Worm (Caenorhabditis elegans) whole organism, L4 larva: ENCODE results near the gene snt-1.
A peak's percentile ranks its signal among the peaks of the same experiment; 100 is the strongest.

ENCODE experiments used
- F26F4.8 ChIP-seq: fragments of 200-800 bp; sonication (Bioruptor generic); conservative IDR thresholded peaks from 2 replicates; pipeline ENCODE4 v1.3.6; 2022; ENCODE audit warnings: missing genetic modification characterization, missing compliant biosample characterization
- F37D6.2 ChIP-seq: sonication (generic microtip); optimal IDR thresholded peaks from 2 replicates; lab custom pipeline; 2016; ENCODE audit warnings: mild to moderate bottlenecking, missing genetic modification characterization, missing compliant biosample characterization
- F49E8.2 ChIP-seq: sonication (generic microtip); optimal IDR thresholded peaks from 2 replicates; lab custom pipeline; 2016; ENCODE audit warnings: missing compliant biosample characterization, mild to moderate bottlenecking, missing genetic modification characterization, borderline replicate concordance
- Y5F2A.4 ChIP-seq: fragments of 200-800 bp; sonication (Bioruptor generic); optimal IDR thresholded peaks from 2 replicates; lab custom pipeline; 2018; ENCODE audit warnings: mild to moderate bottlenecking, missing genetic modification characterization, missing compliant biosample characterization
- ZK337.2 ChIP-seq: fragments of 200-800 bp; sonication (Bioruptor generic); IDR thresholded peaks from 2 replicates; pipeline ENCODE4 v1.3.6; 2022; ENCODE audit warnings: missing genetic modification reagents, missing genetic modification characterization, missing compliant biosample characterization
- aha-1 ChIP-seq: fragments of 150-350 bp; peaks from one replicate; lab custom pipeline; 2014; ENCODE audit warnings: missing biosample characterization, missing genetic modification characterization
- aly-2 ChIP-seq: sonication (generic microtip); optimal IDR thresholded peaks from 2 replicates; lab custom pipeline; 2018; ENCODE audit warnings: missing biosample characterization, missing genetic modification characterization
- ama-1 ChIP-seq: fragments of 150-350 bp; optimal IDR thresholded peaks from 2 replicates; lab custom pipeline; 2014; ENCODE audit warnings: inconsistent platforms, mixed read lengths
- attf-4 ChIP-seq: sonication (generic microtip); optimal IDR thresholded peaks from 3 replicates; lab custom pipeline; 2017; ENCODE audit warnings: missing biosample characterization, missing genetic modification characterization
- ceh-20 ChIP-seq: fragments of 200-800 bp; sonication (Bioruptor generic); IDR thresholded peaks from 2 replicates; pipeline ENCODE4 v1.3.6; 2022; ENCODE audit warnings: missing genetic modification reagents, missing genetic modification characterization, missing compliant biosample characterization
- ceh-44 ChIP-seq: fragments of 200-800 bp; sonication (Bioruptor generic); IDR thresholded peaks from 2 replicates; pipeline ENCODE4 v1.3.6; 2022; ENCODE audit warnings: missing genetic modification reagents, missing genetic modification characterization, missing compliant biosample characterization
- ceh-82 ChIP-seq: sonication (generic microtip); optimal IDR thresholded peaks from 2 replicates; lab custom pipeline; 2017; ENCODE audit warnings: missing biosample characterization, missing genetic modification characterization
- cey-2 ChIP-seq: sonication (generic microtip); optimal IDR thresholded peaks from 3 replicates; lab custom pipeline; 2017; ENCODE audit warnings: missing genetic modification characterization, mild to moderate bottlenecking, missing compliant biosample characterization, antibody characterized with exemption, borderline replicate concordance; ENCODE audit not compliant: insufficient read depth
- daf-16 ChIP-seq, 3 experiments: sonication (generic microtip); optimal IDR thresholded peaks; 2 replicates each; lab custom pipeline; 2016 to 2017; ENCODE audit warnings: missing genetic modification characterization in 3 of 3, missing genetic modification reagents in 3 of 3, mild to moderate bottlenecking in 2 of 3, missing compliant biosample characterization in 2 of 3, missing biosample characterization in 1 of 3, moderate library complexity in 1 of 3
- daf-8 ChIP-seq: fragments of 200-800 bp; sonication (Bioruptor generic); IDR thresholded peaks from 2 replicates; pipeline ENCODE4 v1.3.6; 2022; ENCODE audit warnings: missing genetic modification characterization, missing compliant biosample characterization
- dmd-8 ChIP-seq: fragments of 200-800 bp; sonication (Bioruptor generic); IDR thresholded peaks from 2 replicates; pipeline ENCODE4 v1.3.6; 2022; ENCODE audit warnings: missing genetic modification characterization, missing compliant biosample characterization
- dpl-1 ChIP-seq: fragments of 150-350 bp; optimal IDR thresholded peaks from 2 replicates; lab custom pipeline; 2014; ENCODE audit warnings: missing biosample characterization, missing genetic modification reagents, missing genetic modification characterization
- dve-1 ChIP-seq: sonication (generic microtip); optimal IDR thresholded peaks from 2 replicates; lab custom pipeline; 2017; ENCODE audit warnings: antibody characterized with exemption, mild to moderate bottlenecking, missing genetic modification characterization, missing compliant biosample characterization; ENCODE audit not compliant: insufficient read depth
- egl-27 ChIP-seq: sonication (generic microtip); optimal IDR thresholded peaks from 3 replicates; lab custom pipeline; 2017; ENCODE audit warnings: missing biosample characterization, missing genetic modification reagents, missing genetic modification characterization
- hlh-11 ChIP-seq: fragments of 200-800 bp; sonication (Bioruptor generic); optimal IDR thresholded peaks from 2 replicates; lab custom pipeline; 2018; ENCODE audit warnings: mild to moderate bottlenecking, missing genetic modification characterization, missing compliant biosample characterization
- hlh-30 ChIP-seq: sonication (generic microtip); optimal IDR thresholded peaks from 2 replicates; lab custom pipeline; 2017; ENCODE audit warnings: antibody characterized with exemption, mild to moderate bottlenecking, missing genetic modification characterization, missing compliant biosample characterization; ENCODE audit not compliant: insufficient read depth
- lin-1 ChIP-seq: fragments of 200-800 bp; sonication (Bioruptor generic); IDR thresholded peaks from 2 replicates; pipeline ENCODE4 v1.3.6; 2022; ENCODE audit warnings: missing genetic modification reagents, missing genetic modification characterization, missing compliant biosample characterization
- lin-15B ChIP-seq: fragments of 150-350 bp; sonication (generic microtip); optimal IDR thresholded peaks from 3 replicates; lab custom pipeline; 2014; ENCODE audit warnings: missing biosample characterization, missing genetic modification characterization
- lin-29 ChIP-seq: fragments of 200-800 bp; sonication (Bioruptor generic); IDR thresholded peaks from 2 replicates; pipeline ENCODE4 v1.3.6; 2022; ENCODE audit warnings: missing genetic modification reagents, missing genetic modification characterization, missing compliant biosample characterization
- mdl-1 ChIP-seq, 2 experiments: fragments of 150-350 bp in 1 of 2; sonication (generic microtip) in 1 of 2; optimal IDR thresholded peaks; 2 replicates each; lab custom pipeline; 2014 to 2017; ENCODE audit warnings: missing biosample characterization in 2 of 2, missing genetic modification characterization in 2 of 2
- mep-1 ChIP-seq: fragments of 150-350 bp; sonication (generic microtip); optimal IDR thresholded peaks from 3 replicates; lab custom pipeline; 2014; ENCODE audit warnings: missing biosample characterization, missing genetic modification characterization
- mxl-2 ChIP-seq: fragments of 200-800 bp; sonication (Bioruptor generic); conservative IDR thresholded peaks from 2 replicates; pipeline ENCODE4 v1.3.6; 2022; ENCODE audit warnings: missing genetic modification reagents, missing genetic modification characterization, missing compliant biosample characterization
- mxl-3 ChIP-seq: fragments of 200-800 bp; sonication (Bioruptor generic); optimal IDR thresholded peaks from 2 replicates; lab custom pipeline; 2018; ENCODE audit warnings: mild to moderate bottlenecking, missing genetic modification characterization, missing compliant biosample characterization
- nhr-10 ChIP-seq: fragments of 150-350 bp; optimal IDR thresholded peaks from 2 replicates; lab custom pipeline; 2014; ENCODE audit warnings: missing biosample characterization, missing genetic modification characterization
- nhr-11 ChIP-seq: fragments of 150-350 bp; optimal IDR thresholded peaks from 2 replicates; lab custom pipeline; 2014; ENCODE audit warnings: missing biosample characterization, missing genetic modification characterization
- nhr-25 ChIP-seq: sonication (generic microtip); optimal IDR thresholded peaks from 2 replicates; lab custom pipeline; 2017; ENCODE audit warnings: missing genetic modification characterization, mild to moderate bottlenecking, missing compliant biosample characterization, antibody characterized with exemption, moderate library complexity, borderline replicate concordance; ENCODE audit not compliant: insufficient read depth
- nhr-28 ChIP-seq: fragments of 150-350 bp; optimal IDR thresholded peaks from 2 replicates; lab custom pipeline; 2014; ENCODE audit warnings: missing biosample characterization, missing genetic modification characterization
- nhr-42 ChIP-seq: fragments of 200-800 bp; sonication (Bioruptor generic); IDR thresholded peaks from 2 replicates; pipeline ENCODE4 v1.3.6; 2022; ENCODE audit warnings: missing genetic modification characterization, missing compliant biosample characterization
- nhr-48 ChIP-seq: sonication (generic microtip); optimal IDR thresholded peaks from 2 replicates; lab custom pipeline; 2016; ENCODE audit warnings: mild to moderate bottlenecking, missing genetic modification characterization, missing compliant biosample characterization
- nhr-6 ChIP-seq: fragments of 150-350 bp; optimal IDR thresholded peaks from 2 replicates; lab custom pipeline; 2014; ENCODE audit warnings: missing biosample characterization, missing genetic modification characterization
- nhr-76 ChIP-seq: fragments of 150-350 bp; optimal IDR thresholded peaks from 2 replicates; lab custom pipeline; 2014; ENCODE audit warnings: missing biosample characterization, missing genetic modification characterization
- pha-4 ChIP-seq, 2 experiments: fragments of 150-350 bp in 1 of 2; fragments of 200-800 bp in 1 of 2; sonication (Bioruptor generic) in 1 of 2; IDR thresholded peaks in 1 of 2; optimal IDR thresholded peaks in 1 of 2; 2 replicates each; pipeline versions ENCODE4 v1.3.6 to Lab custom; 2014 to 2022; ENCODE audit warnings: missing genetic modification characterization in 2 of 2, missing genetic modification reagents in 2 of 2, missing biosample characterization in 1 of 2, missing compliant biosample characterization in 1 of 2
- saeg-2 ChIP-seq: fragments of 200-800 bp; sonication (Bioruptor generic); IDR thresholded peaks from 2 replicates; pipeline ENCODE4 v1.3.6; 2022; ENCODE audit warnings: missing genetic modification reagents, missing genetic modification characterization, missing compliant biosample characterization
- skn-1 ChIP-seq: fragments of 150-350 bp; optimal IDR thresholded peaks from 2 replicates; lab custom pipeline; 2014; ENCODE audit warnings: missing biosample characterization, missing genetic modification characterization
- spr-3 ChIP-seq: fragments of 200-800 bp; sonication (Bioruptor generic); optimal IDR thresholded peaks from 2 replicates; lab custom pipeline; 2018; ENCODE audit warnings: mild to moderate bottlenecking, missing genetic modification characterization, missing compliant biosample characterization
- unc-130 ChIP-seq: sonication (generic microtip); optimal IDR thresholded peaks from 2 replicates; lab custom pipeline; 2016; ENCODE audit warnings: missing genetic modification reagents, missing genetic modification characterization, missing compliant biosample characterization
- unc-62 ChIP-seq, 3 experiments: fragments of 150-350 bp in 1 of 3; sonication (generic microtip); optimal IDR thresholded peaks in 2 of 3; peaks in 1 of 3; 1 replicate in 1 of 3; 2 replicates in 2 of 3; lab custom pipeline; 2014 to 2017; ENCODE audit warnings: missing biosample characterization in 3 of 3, missing genetic modification characterization in 3 of 3, missing genetic modification reagents in 3 of 3, missing genotype in 1 of 3
- zfp-3 ChIP-seq: fragments of 200-800 bp; sonication (Bioruptor generic); conservative IDR thresholded peaks from 2 replicates; pipeline ENCODE4 v1.3.6; 2022; ENCODE audit warnings: missing genetic modification reagents, missing genetic modification characterization, missing compliant biosample characterization

Gene snt-1

ce11 chrII:6830012-6830411, 19.2 kb downstream of the snt-1 start:
- TF ChIP-seq lin-15B (tag; lab: Kevin White, UChicago) (no peak), daf-8 (GFP tag; lab: Robert Waterston, UW) (no peak), mdl-1 (tag; optimal IDR thresholded peaks at IDR 0.05; lab: Kevin White, UChicago) (peak in 1 of 2 experiments; percentile 32), zfp-3 (GFP tag; lab: Robert Waterston, UW) (no peak), daf-16 (GFP tag; optimal IDR thresholded peaks at IDR 0.05; lab: Kevin White, UChicago) (no peak), daf-16 (tag; optimal IDR thresholded peaks at IDR 0.05; lab: Kevin White, UChicago) (no peak), skn-1 (tag; lab: Kevin White, UChicago) (no peak), nhr-48 (tag; lab: Kevin White, UChicago) (no peak), hlh-11 (peak; percentile 51), F26F4.8 (GFP tag; lab: Robert Waterston, UW) (no peak), ama-1 (lab: Kevin White, UChicago) (no peak), nhr-11 (tag; lab: Kevin White, UChicago) (no peak), dve-1 (tag; lab: Kevin White, UChicago) (peak; percentile 22), Y5F2A.4 (GFP tag; lab: Kevin White, UChicago) (no peak), ceh-82 (tag; lab: Kevin White, UChicago) (no peak), mep-1 (tag; lab: Kevin White, UChicago) (peak; percentile 6), nhr-42 (GFP tag; lab: Robert Waterston, UW) (no peak), nhr-10 (no peak), pha-4 (GFP tag; IDR thresholded peaks at IDR 0.05; lab: Robert Waterston, UW) (no peak), pha-4 (tag; optimal IDR thresholded peaks at IDR 0.05; lab: Kevin White, UChicago) (no peak), unc-130 (GFP tag; lab: Kevin White, UChicago) (no peak), unc-62 (GFP tag; optimal IDR thresholded peaks at IDR 0.05 in 1 of 2; lab: Kevin White, UChicago) (peak in 1 of 2 experiments; percentile 99), unc-62 (tag; optimal IDR thresholded peaks at IDR 0.05; lab: Kevin White, UChicago) (no peak), lin-29 (GFP tag; lab: Robert Waterston, UW) (no peak), saeg-2 (GFP tag; lab: Robert Waterston, UW) (no peak), mxl-3 (GFP tag; lab: Kevin White, UChicago) (peak; percentile 49), ceh-20 (no peak), ZK337.2 (GFP tag; lab: Robert Waterston, UW) (no peak), nhr-76 (tag; lab: Kevin White, UChicago) (no peak), nhr-28 (tag; lab: Kevin White, UChicago) (peak; percentile 38), F37D6.2 (tag; lab: Kevin White, UChicago) (no peak), nhr-6 (no peak), cey-2 (tag; lab: Kevin White, UChicago) (no peak), attf-4 (tag; lab: Kevin White, UChicago) (no peak), nhr-25 (no peak), egl-27 (tag; lab: Kevin White, UChicago) (no peak), dpl-1 (GFP tag; lab: Kevin White, UChicago) (no peak), aly-2 (tag; lab: Kevin White, UChicago) (no peak), spr-3 (no peak), lin-1 (GFP tag; lab: Robert Waterston, UW) (no peak), ceh-44 (GFP tag; lab: Robert Waterston, UW) (no peak), F49E8.2 (tag; lab: Kevin White, UChicago) (no peak), hlh-30 (tag; lab: Kevin White, UChicago) (peak; percentile 83), mxl-2 (GFP tag; lab: Robert Waterston, UW) (no peak), dmd-8 (no peak), aha-1 (peak; percentile 92)
